Fruit fly (Drosophila melanogaster) whole organism, embryonic: ENCODE measurements around the gene CG1983.
A peak's percentile ranks its signal among the peaks of the same experiment; 100 is the strongest.

Experiments
- Asciz ChIP-seq: fragments of 200-800 bp; sonication (Bioruptor generic); optimal IDR thresholded peaks from 2 replicates; lab custom pipeline; 2017; ENCODE audit warnings: missing biosample characterization, mild to moderate bottlenecking, missing genetic modification characterization, missing genetic modification reagents
- Atf6 ChIP-seq: fragments of 200-800 bp; sonication (Bioruptor generic); IDR thresholded peaks from 2 replicates; pipeline ENCODE4 v1.3.6; 2022; ENCODE audit warnings: missing biosample characterization, missing genetic modification characterization
- CG11093 ChIP-seq: fragments of 200-800 bp; sonication (Bioruptor generic); IDR thresholded peaks from 3 replicates; pipeline ENCODE4 v1.3.6; 2022; ENCODE audit warnings: missing biosample characterization, missing genetic modification characterization
- CG12155 ChIP-seq: fragments of 200-800 bp; sonication (Bioruptor generic); optimal IDR thresholded peaks from 3 replicates; lab custom pipeline; 2016; ENCODE audit warnings: missing biosample characterization, missing genetic modification characterization
- CG14014 ChIP-seq: fragments of 200-800 bp; sonication (Bioruptor generic); IDR thresholded peaks from 2 replicates; pipeline ENCODE4 v1.3.6; 2022; ENCODE audit warnings: missing biosample characterization, missing genetic modification characterization
- CG15269 ChIP-seq: fragments of 200-800 bp; sonication (Bioruptor generic); optimal IDR thresholded peaks from 2 replicates; lab custom pipeline; 2018; ENCODE audit warnings: missing biosample characterization, mild to moderate bottlenecking, missing genetic modification characterization, moderate library complexity
- CG15479 ChIP-seq: fragments of 200-800 bp; sonication (Bioruptor generic); optimal IDR thresholded peaks from 3 replicates; lab custom pipeline; 2019; ENCODE audit warnings: missing biosample characterization, mild to moderate bottlenecking, missing genetic modification characterization, moderate library complexity
- CG16863 ChIP-seq: fragments of 200-800 bp; sonication (Bioruptor generic); optimal IDR thresholded peaks from 3 replicates; lab custom pipeline; 2016; ENCODE audit warnings: missing biosample characterization, missing genetic modification characterization
- CG1792 ChIP-seq: fragments of 200-800 bp; sonication (Bioruptor generic); optimal IDR thresholded peaks from 2 replicates; lab custom pipeline; 2016; ENCODE audit warnings: missing biosample characterization, missing genetic modification characterization
- CG18011 ChIP-seq: fragments of 200-800 bp; sonication (Bioruptor generic); optimal IDR thresholded peaks from 2 replicates; lab custom pipeline; 2017; ENCODE audit warnings: missing biosample characterization, missing genetic modification characterization, mild to moderate bottlenecking, moderate library complexity, missing genotype
- CG18599 ChIP-seq: fragments of 200-800 bp; sonication (Bioruptor generic); optimal IDR thresholded peaks from 3 replicates; lab custom pipeline; 2017; ENCODE audit warnings: missing biosample characterization, missing genetic modification characterization, mild to moderate bottlenecking, moderate library complexity, missing genetic modification reagents
- CG18764 ChIP-seq: fragments of 200-800 bp; sonication (Bioruptor generic); optimal IDR thresholded peaks from 3 replicates; lab custom pipeline; 2016; ENCODE audit warnings: missing biosample characterization, missing genetic modification characterization
- CG32532 ChIP-seq: fragments of 200-800 bp; sonication (Bioruptor generic); IDR thresholded peaks from 2 replicates; pipeline ENCODE4 v1.3.6; 2022; ENCODE audit warnings: missing biosample characterization, missing genetic modification characterization
- CG4360 ChIP-seq: fragments of 200-800 bp; sonication (Bioruptor generic); IDR thresholded peaks from 2 replicates; pipeline ENCODE4 v1.3.6; 2022; ENCODE audit warnings: missing biosample characterization, missing genetic modification characterization
- CG4424 ChIP-seq: fragments of 200-800 bp; sonication (Bioruptor generic); optimal IDR thresholded peaks from 3 replicates; lab custom pipeline; 2016; ENCODE audit warnings: missing biosample characterization, missing genetic modification characterization
- CG6654 ChIP-seq: fragments of 200-800 bp; sonication (Bioruptor generic); optimal IDR thresholded peaks from 2 replicates; lab custom pipeline; 2017; ENCODE audit warnings: missing biosample characterization, mild to moderate bottlenecking, missing genetic modification characterization
- CG7372 ChIP-seq: fragments of 200-800 bp; sonication (Bioruptor generic); IDR thresholded peaks from 2 replicates; pipeline ENCODE4 v1.3.6; 2022; ENCODE audit warnings: missing biosample characterization, missing genetic modification characterization
- CG8290 ChIP-seq, 3 experiments: fragments of 200-800 bp; sonication (Bioruptor generic); optimal IDR thresholded peaks; 2 replicates each; lab custom pipeline; 2016 to 2019; ENCODE audit warnings: missing biosample characterization in 3 of 3, missing genetic modification characterization in 3 of 3, mild to moderate bottlenecking in 2 of 3, moderate library complexity in 1 of 3
- CG8359 ChIP-seq: fragments of 200-800 bp; sonication (Bioruptor generic); optimal IDR thresholded peaks from 2 replicates; lab custom pipeline; 2017; ENCODE audit warnings: missing biosample characterization, mild to moderate bottlenecking, missing genetic modification characterization, borderline replicate concordance
- CG8478 ChIP-seq: fragments of >200 bp; optimal IDR thresholded peaks from 2 replicates; lab custom pipeline; 2018
- CrebB ChIP-seq: fragments of 200-800 bp; sonication (Bioruptor generic); optimal IDR thresholded peaks from 3 replicates; lab custom pipeline; 2018; ENCODE audit warnings: missing biosample characterization, mild to moderate bottlenecking, missing genetic modification characterization
- D19A ChIP-seq: fragments of 200-800 bp; optimal IDR thresholded peaks from 3 replicates; lab custom pipeline; 2019; ENCODE audit warnings: missing biosample characterization, mild to moderate bottlenecking, missing genetic modification characterization, moderate library complexity
- Dp ChIP-seq: fragments of 200-800 bp; sonication (Bioruptor generic); optimal IDR thresholded peaks from 2 replicates; lab custom pipeline; 2018; ENCODE audit warnings: missing biosample characterization, mild to moderate bottlenecking, missing genetic modification characterization, moderate library complexity
- Ets97D ChIP-seq: fragments of 200-800 bp; sonication (Bioruptor generic); optimal IDR thresholded peaks from 3 replicates; lab custom pipeline; 2016; ENCODE audit warnings: missing biosample characterization, missing genetic modification characterization
- Fer1 ChIP-seq: fragments of 200-800 bp; sonication (Bioruptor generic); optimal IDR thresholded peaks from 2 replicates; lab custom pipeline; 2017; ENCODE audit warnings: missing biosample characterization, mild to moderate bottlenecking, missing genetic modification characterization
- Hmr ChIP-seq: fragments of 200-800 bp; sonication (Bioruptor generic); optimal IDR thresholded peaks from 3 replicates; lab custom pipeline; 2017; ENCODE audit warnings: mild to moderate bottlenecking, missing biosample characterization, missing genetic modification reagents, missing genetic modification characterization
- Hr51 ChIP-seq, 2 experiments: fragments of 200-800 bp; sonication (Bioruptor generic); optimal IDR thresholded peaks; 2 replicates in 1 of 2; 3 replicates in 1 of 2; lab custom pipeline; 2016 to 2018; ENCODE audit warnings: missing biosample characterization in 2 of 2, missing genetic modification characterization in 2 of 2, mild to moderate bottlenecking in 1 of 2, moderate library complexity in 1 of 2
- Hr78 ChIP-seq, 2 experiments: fragments of 200-800 bp in 1 of 2; fragments of >200 bp in 1 of 2; sonication (Bioruptor generic) in 1 of 2; optimal IDR thresholded peaks; 2 replicates each; lab custom pipeline; 2017 to 2019; ENCODE audit warnings: missing biosample characterization in 2 of 2, missing genetic modification characterization in 2 of 2, mild to moderate bottlenecking in 1 of 2, moderate library complexity in 1 of 2
- Hsf ChIP-seq: fragments of 200-800 bp; sonication (Bioruptor generic); optimal IDR thresholded peaks from 3 replicates; lab custom pipeline; 2016; ENCODE audit warnings: missing biosample characterization, missing genetic modification characterization
- Lhr ChIP-seq: fragments of 200-800 bp; sonication (Bioruptor generic); optimal IDR thresholded peaks from 3 replicates; lab custom pipeline; 2017; ENCODE audit warnings: mild to moderate bottlenecking, missing biosample characterization, missing genetic modification reagents, missing genetic modification characterization
- MESR4 ChIP-seq: fragments of 200-800 bp; sonication (Bioruptor generic); optimal IDR thresholded peaks from 2 replicates; lab custom pipeline; 2018; ENCODE audit warnings: missing biosample characterization, mild to moderate bottlenecking, missing genetic modification characterization, moderate library complexity
- Oli ChIP-seq: fragments of 200-800 bp; sonication (Bioruptor generic); optimal IDR thresholded peaks from 2 replicates; lab custom pipeline; 2018; ENCODE audit warnings: missing biosample characterization, mild to moderate bottlenecking, missing genetic modification characterization, moderate library complexity
- Optix ChIP-seq: fragments of 200-800 bp; sonication (Bioruptor generic); IDR thresholded peaks from 3 replicates; pipeline ENCODE4 v1.3.6; 2022; ENCODE audit warnings: missing biosample characterization, missing genetic modification characterization
- Rfx ChIP-seq: fragments of 200-800 bp; sonication (Bioruptor generic); IDR thresholded peaks from 2 replicates; pipeline ENCODE4 v1.3.6; 2022; ENCODE audit warnings: missing biosample characterization, missing genetic modification characterization
- Side ChIP-seq: fragments of 200-800 bp; sonication (Bioruptor generic); optimal IDR thresholded peaks from 2 replicates; lab custom pipeline; 2016; ENCODE audit warnings: missing biosample characterization, missing genetic modification characterization
- YL-1 ChIP-seq: fragments of 200-800 bp; sonication (Bioruptor generic); optimal IDR thresholded peaks from 3 replicates; lab custom pipeline; 2017; ENCODE audit warnings: missing biosample characterization, mild to moderate bottlenecking, missing genetic modification characterization
- bigmax ChIP-seq: fragments of 200-800 bp; sonication (Bioruptor generic); optimal IDR thresholded peaks from 2 replicates; lab custom pipeline; 2018; ENCODE audit warnings: missing biosample characterization, mild to moderate bottlenecking, missing genetic modification characterization
- chn ChIP-seq: fragments of 200-800 bp; sonication (Bioruptor generic); optimal IDR thresholded peaks from 2 replicates; lab custom pipeline; 2016; ENCODE audit warnings: missing biosample characterization, missing genetic modification characterization
- dpn ChIP-seq, 2 experiments: fragments of 200-800 bp; sonication (Bioruptor generic); optimal IDR thresholded peaks; 3 replicates each; lab custom pipeline; 2016; ENCODE audit warnings: missing biosample characterization in 2 of 2, missing genetic modification characterization in 2 of 2
- eyg ChIP-seq: fragments of 200-800 bp; sonication (Bioruptor generic); optimal IDR thresholded peaks from 3 replicates; lab custom pipeline; 2016; ENCODE audit warnings: missing biosample characterization, missing genetic modification characterization
- gfzf ChIP-seq: fragments of 200-800 bp; sonication (Bioruptor generic); optimal IDR thresholded peaks from 2 replicates; lab custom pipeline; 2016; ENCODE audit warnings: missing biosample characterization, mild to moderate bottlenecking, missing genetic modification characterization, moderate library complexity
- lilli ChIP-seq: fragments of 200-800 bp; sonication (Bioruptor generic); optimal IDR thresholded peaks from 3 replicates; lab custom pipeline; 2016; ENCODE audit warnings: missing biosample characterization, missing genetic modification characterization
- mirr ChIP-seq: fragments of 200-800 bp; sonication (Bioruptor generic); optimal IDR thresholded peaks from 3 replicates; lab custom pipeline; 2018; ENCODE audit warnings: missing biosample characterization, mild to moderate bottlenecking, missing genetic modification characterization
- otp ChIP-seq: fragments of 200-800 bp; sonication (Bioruptor generic); IDR thresholded peaks from 3 replicates; pipeline ENCODE4, ENCODE4 v1.3.6; 2022; ENCODE audit warnings: missing biosample characterization, missing genetic modification characterization
- repo ChIP-seq: fragments of 200-800 bp; sonication (Bioruptor generic); optimal IDR thresholded peaks from 2 replicates; lab custom pipeline; 2016; ENCODE audit warnings: missing biosample characterization, missing genetic modification characterization
- row ChIP-seq: fragments of 200-800 bp; sonication (Bioruptor generic); IDR thresholded peaks from 3 replicates; pipeline ENCODE4 v1.3.6; 2022; ENCODE audit warnings: missing biosample characterization, missing genetic modification characterization
- sens ChIP-seq: fragments of 200-800 bp; sonication (Bioruptor generic); peaks from one replicate; lab custom pipeline; 2016; ENCODE audit warnings: missing biosample characterization, missing genetic modification characterization

Gene CG1983

DNA sequence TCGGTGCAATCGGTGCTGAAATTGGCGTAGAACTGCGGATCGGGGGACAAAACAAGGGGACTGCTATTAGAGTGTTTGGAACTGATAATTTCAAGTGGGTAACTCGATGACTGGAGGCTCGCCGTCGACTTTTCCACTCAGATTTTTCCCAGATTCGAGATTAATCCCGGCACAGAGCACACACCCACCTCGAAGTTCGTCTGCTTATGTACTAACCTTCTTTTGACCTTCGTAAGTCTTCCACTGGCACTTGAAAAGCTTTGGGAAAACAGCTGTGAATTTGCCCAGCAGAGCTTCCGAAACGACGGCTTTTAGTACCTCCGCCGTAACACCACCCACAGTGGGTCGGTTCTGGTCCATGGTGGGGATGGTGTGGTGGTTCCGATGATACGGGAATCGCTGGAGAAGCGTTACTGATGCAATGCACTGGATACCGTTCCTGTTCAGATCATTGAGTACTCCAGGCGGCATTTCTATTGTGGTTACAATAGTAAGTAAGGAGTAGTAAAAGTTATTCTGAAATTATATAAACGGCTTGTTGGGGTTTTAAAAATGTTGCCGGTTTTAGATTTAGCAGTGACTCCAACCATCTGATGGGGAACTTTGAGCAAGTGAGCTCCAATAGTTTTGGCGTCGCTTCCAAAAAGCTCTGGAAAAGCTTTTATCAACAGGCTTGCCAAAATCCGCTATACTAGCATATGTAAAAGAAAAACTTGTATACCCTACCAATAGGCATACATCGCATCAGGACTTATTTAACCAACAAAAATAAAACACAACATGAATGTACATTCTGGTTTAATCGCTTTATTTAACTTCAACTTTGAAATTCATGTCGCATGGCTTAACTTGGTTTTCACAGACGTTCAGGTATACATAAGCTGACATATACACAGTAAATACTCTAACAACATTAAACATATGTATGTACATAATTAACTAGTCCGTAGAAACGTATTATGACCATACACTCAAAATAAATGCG lies 43.1 kb downstream of the CG1983 start, which contains the start of gene Tpi (continued):
- TF ChIP-seq CG14014 (GFP tag; lab: Robert Waterston, UW) (0 out of 2 replicates have a peak, but pooled peaks have one; percentile 7), CG4360 (no peak), mirr (GFP tag; lab: Kevin White, UChicago) (no peak), Hr78 (GFP tag; optimal IDR thresholded peaks at IDR 0.05; lab: Kevin White, UChicago) (peak in 1 of 2 experiments; percentile 73), CG8478 (lab: Kevin White, UChicago) (peak; percentile 91), Ets97D (GFP tag; lab: Kevin White, UChicago) (peak; percentile 6), CG1792 (no peak), CG4424 (GFP tag; lab: Kevin White, UChicago) (no peak), YL-1 (GFP tag; lab: Kevin White, UChicago) (peak; percentile 50), row (GFP tag; lab: Robert Waterston, UW) (peak; percentile 51; the same call in 2 of the 3 replicates), Side (GFP tag; lab: Kevin White, UChicago) (no peak), Lhr (GFP tag; lab: Kevin White, UChicago) (peak; percentile 48), CG12155 (GFP tag; lab: Kevin White, UChicago) (peak; percentile 1), otp (GFP tag; lab: Robert Waterston, UW) (no peak), Oli (tag; lab: Kevin White, UChicago) (peak; percentile 33), sens (GFP tag; lab: Kevin White, UChicago) (peak; percentile 52), D19A (peak; percentile 70), CG32532 (GFP tag; lab: Robert Waterston, UW) (peak; percentile 50; the same call in 1 of the 2 replicates), gfzf (GFP tag; lab: Kevin White, UChicago) (peak; percentile 75), eyg (GFP tag; lab: Kevin White, UChicago) (peak; percentile 22), Atf6 (peak; percentile 57), Hsf (GFP tag; lab: Kevin White, UChicago) (peak; percentile 41), CG6654 (GFP tag; lab: Kevin White, UChicago) (peak; percentile 90), CG8359 (GFP tag; lab: Kevin White, UChicago) (no peak), Rfx (peak; percentile 10; the same call in 1 of the 2 replicates), CG18011 (GFP tag; lab: Kevin White, UChicago) (peak; percentile 19), Optix (no peak), CG15269 (tag; lab: Kevin White, UChicago) (peak; percentile 68), CG18599 (GFP tag; lab: Kevin White, UChicago) (peak; percentile 28), chn (GFP tag; lab: Kevin White, UChicago) (peak; percentile 58), CG15479 (no peak), Dp (GFP tag; lab: Kevin White, UChicago) (peak; percentile 41), CG18764 (GFP tag; lab: Kevin White, UChicago) (no peak), Hr51 (GFP tag; optimal IDR thresholded peaks at IDR 0.05; lab: Kevin White, UChicago) (peak in 1 of 2 experiments; percentile 66), MESR4 (GFP tag; lab: Kevin White, UChicago) (peak; percentile 43), CG7372 (no peak), bigmax (GFP tag; lab: Kevin White, UChicago) (no peak), CG8290 (GFP tag; optimal IDR thresholded peaks at IDR 0.05; lab: Kevin White, UChicago) (no peak), CG8290 (tag; optimal IDR thresholded peaks at IDR 0.05; lab: Kevin White, UChicago) (peak in 1 of 2 experiments; percentile 71), Fer1 (GFP tag; lab: Kevin White, UChicago) (peak; percentile 22), repo (GFP tag; lab: Kevin White, UChicago) (no peak), CG11093 (GFP tag; lab: Robert Waterston, UW) (no peak), Asciz (GFP tag; lab: Kevin White, UChicago) (no peak), dpn (GFP tag; optimal IDR thresholded peaks at IDR 0.05; lab: Kevin White, UChicago) (peak in 1 of 2 experiments; percentile 9), Hmr (peak; percentile 27), lilli (GFP tag; lab: Kevin White, UChicago) (peak; percentile 66), CrebB (peak; percentile 31), CG16863 (GFP tag; lab: Kevin White, UChicago) (peak; percentile 21)
